Worm (Caenorhabditis elegans): ENCODE data around the gene cyp-34A5.

DNA sequence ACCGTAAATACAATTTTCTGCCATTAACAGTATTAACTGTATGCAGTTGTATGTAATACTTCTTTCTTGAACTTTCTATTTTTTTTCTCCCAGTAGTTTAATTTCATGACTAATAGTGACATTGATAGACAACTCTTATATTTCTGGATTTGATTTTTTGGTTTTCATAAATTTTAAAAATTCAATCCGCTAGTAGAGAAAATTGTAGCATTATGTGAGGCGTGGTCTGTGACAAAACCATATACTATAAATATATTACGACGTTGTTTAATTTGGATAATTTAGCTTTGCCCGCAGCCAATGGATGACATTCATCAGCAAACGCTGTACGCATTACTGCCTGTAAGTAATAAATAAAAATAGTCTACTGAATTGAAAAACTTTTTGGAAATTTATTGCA is 28.4 kb downstream of the cyp-34A5 start, which contains the start of gene srx-64:
- TF ChIP-seq sem-2 (GFP tag; optimal IDR thresholded peaks at IDR 0.05) (no peak), nhr-28 (tag; optimal IDR thresholded peaks at IDR 0.05) (no peak), ztf-11 (tag; optimal IDR thresholded peaks at IDR 0.05) (no peak), unc-39 (tag; optimal IDR thresholded peaks at IDR 0.05) (no peak)

All from whole organism, mixed stage, embryonic.